Fruit fly (Drosophila melanogaster) whole organism: ENCODE results near the gene CG3191.

ENCODE experiments used
- CG8478 ChIP-seq: fragments of >200 bp; optimal IDR thresholded peaks from 2 replicates; lab custom pipeline; 2018; ENCODE audit warnings: inconsistent platforms
- EcR ChIP-seq, 2 experiments: fragments of >200 bp; optimal IDR thresholded peaks; 2 replicates each; lab custom pipeline; 2017; ENCODE audit warnings: missing biosample characterization in 2 of 2, missing genetic modification characterization in 2 of 2, missing genetic modification reagents in 2 of 2
- psq ChIP-seq: fragments of >200 bp; optimal IDR thresholded peaks from 2 replicates; lab custom pipeline; 2017
- usp ChIP-seq: fragments of >200 bp; optimal IDR thresholded peaks from 2 replicates; lab custom pipeline; 2017; ENCODE audit warnings: missing biosample characterization, missing genetic modification characterization, mixed read lengths

DNA sequence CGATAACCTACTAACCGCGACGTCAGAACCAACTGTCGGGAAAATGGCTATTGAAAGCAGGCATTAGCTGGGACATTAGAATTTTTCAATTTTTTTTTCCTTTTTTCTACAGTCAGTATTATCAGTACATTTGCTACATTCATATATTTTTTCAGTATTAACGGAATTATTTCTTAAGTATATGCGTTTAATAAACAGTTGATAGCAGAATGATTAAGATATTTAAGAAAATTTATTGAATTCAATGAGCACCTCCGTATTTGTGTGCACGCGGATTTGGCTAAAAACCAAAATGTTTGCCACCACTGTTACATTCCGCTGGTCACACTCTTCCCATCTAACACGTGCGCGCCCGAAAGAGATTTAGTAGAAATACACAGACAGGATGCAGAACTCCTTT is 10.7 kb upstream of the CG3191 start, which contains the start of the genes temp and CG3071:
- no peak for TF ChIP-seq usp (GFP tag; lab: Kevin White, UChicago)
- TF ChIP-seq EcR (GFP tag; optimal IDR thresholded peaks at IDR 0.05; lab: Kevin White, UChicago) = no peak
- TF ChIP-seq psq = no peak
- TF ChIP-seq CG8478 (lab: Kevin White, UChicago) = no peak
